Worm (Caenorhabditis elegans) whole organism, L4 larva: Measurements from ENCODE around the gene lat-2.

Experiments
- ceh-20 ChIP-seq: fragments of 200-800 bp; sonication (Bioruptor generic); IDR thresholded peaks from 2 replicates; pipeline ENCODE4 v1.3.6; 2022; ENCODE audit warnings: missing genetic modification reagents, missing genetic modification characterization, missing compliant biosample characterization
- fos-1 ChIP-seq: fragments of 150-350 bp; optimal IDR thresholded peaks from 2 replicates; lab custom pipeline; 2014; ENCODE audit warnings: missing biosample characterization, missing genetic modification characterization
- lim-7 ChIP-seq: fragments of 200-800 bp; sonication (Bioruptor generic); IDR thresholded peaks from 2 replicates; pipeline ENCODE4 v1.3.6; 2022; ENCODE audit warnings: missing genetic modification characterization, missing compliant biosample characterization
- mep-1 ChIP-seq: fragments of 150-350 bp; sonication (generic microtip); optimal IDR thresholded peaks from 3 replicates; lab custom pipeline; 2014; ENCODE audit warnings: missing biosample characterization, missing genetic modification characterization
- nhr-6 ChIP-seq: fragments of 150-350 bp; optimal IDR thresholded peaks from 2 replicates; lab custom pipeline; 2014; ENCODE audit warnings: missing biosample characterization, missing genetic modification characterization
- nhr-77 ChIP-seq: fragments of 150-350 bp; optimal IDR thresholded peaks from 2 replicates; lab custom pipeline; 2014; ENCODE audit warnings: missing biosample characterization, missing genetic modification characterization
- unc-62 ChIP-seq, 3 experiments: fragments of 150-350 bp in 1 of 3; sonication (generic microtip); optimal IDR thresholded peaks in 2 of 3; peaks in 1 of 3; 1 replicate in 1 of 3; 2 replicates in 2 of 3; lab custom pipeline; 2014 to 2017; ENCODE audit warnings: missing biosample characterization in 3 of 3, missing genetic modification characterization in 3 of 3, missing genetic modification reagents in 3 of 3, missing genotype in 1 of 3

DNA sequence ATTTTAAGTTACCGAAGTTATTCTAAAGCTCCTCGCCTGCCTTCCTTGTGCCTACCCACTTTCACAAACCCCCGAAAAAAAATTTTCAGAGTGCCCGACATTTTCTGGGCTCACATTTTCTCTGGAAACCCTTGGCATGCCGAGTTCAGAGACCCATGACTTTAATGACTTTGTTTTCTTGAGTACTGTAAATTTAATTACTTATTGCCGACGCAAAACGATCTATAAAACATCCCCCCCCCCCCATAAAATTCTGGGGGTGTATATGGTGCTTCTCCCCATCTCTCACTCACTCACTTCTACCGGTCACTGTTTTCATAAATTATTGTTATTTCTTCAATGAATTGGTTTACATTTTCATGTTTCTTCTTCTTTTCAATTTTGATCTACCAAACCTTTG, 9.1 kb downstream of the lat-2 start, which contains the start of gene try-9:
- TF ChIP-seq nhr-6 (tag; lab: Kevin White, UChicago) (no peak), mep-1 (tag; lab: Kevin White, UChicago) (no peak), unc-62 (GFP tag; optimal IDR thresholded peaks at IDR 0.05 in 1 of 2; lab: Kevin White, UChicago) (no peak), unc-62 (tag; optimal IDR thresholded peaks at IDR 0.05; lab: Kevin White, UChicago) (no peak), fos-1 (tag; lab: Kevin White, UChicago) (no peak), ceh-20 (GFP tag; lab: Robert Waterston, UW) (no peak), nhr-77 (tag; lab: Kevin White, UChicago) (no peak), lim-7 (GFP tag; lab: Robert Waterston, UW) (no peak)
